Fruit fly (Drosophila melanogaster) whole organism, adult: ENCODE measurements around the gene SmydA-4.

ENCODE experiments used
- CG11617 ChIP-seq: fragments of 200-800 bp; sonication (Bioruptor generic); optimal IDR thresholded peaks from 2 replicates; lab custom pipeline; 2017; ENCODE audit warnings: mild to moderate bottlenecking, missing biosample characterization, missing genetic modification reagents, missing genetic modification characterization
- CG14711 ChIP-seq: fragments of 200-800 bp; sonication (Bioruptor generic); optimal IDR thresholded peaks from 2 replicates; lab custom pipeline; 2018; ENCODE audit warnings: missing biosample characterization, mild to moderate bottlenecking, missing genetic modification characterization, moderate library complexity
- CG5204 ChIP-seq: fragments of 200-800 bp; sonication (Bioruptor generic); optimal IDR thresholded peaks from 2 replicates; lab custom pipeline; 2016; ENCODE audit warnings: missing biosample characterization, missing genetic modification characterization
- CG7045 ChIP-seq: fragments of 200-800 bp; sonication (Bioruptor generic); optimal IDR thresholded peaks from 2 replicates; lab custom pipeline; 2017; ENCODE audit warnings: missing biosample characterization, mild to moderate bottlenecking, missing genetic modification characterization
- CG7101 ChIP-seq: fragments of 200-800 bp; sonication (Bioruptor generic); optimal IDR thresholded peaks from 2 replicates; lab custom pipeline; 2018; ENCODE audit warnings: missing biosample characterization, mild to moderate bottlenecking, missing genetic modification characterization, moderate library complexity
- Clk ChIP-seq: fragments of 200-800 bp; sonication (Bioruptor generic); optimal IDR thresholded peaks from 2 replicates; lab custom pipeline; 2017; ENCODE audit warnings: missing biosample characterization, missing genetic modification characterization
- Crg-1 ChIP-seq: fragments of 200-800 bp; sonication (Bioruptor generic); optimal IDR thresholded peaks from 2 replicates; lab custom pipeline; 2016; ENCODE audit warnings: missing biosample characterization, missing genetic modification characterization
- Hr96 ChIP-seq: fragments of 200-800 bp; sonication (Bioruptor generic); optimal IDR thresholded peaks from 2 replicates; lab custom pipeline; 2016; ENCODE audit warnings: missing biosample characterization, missing genetic modification characterization
- bab1 ChIP-seq: fragments of 200-800 bp; sonication (Bioruptor generic); optimal IDR thresholded peaks from 3 replicates; lab custom pipeline; 2019; ENCODE audit warnings: missing biosample characterization, mild to moderate bottlenecking, missing genetic modification characterization, moderate library complexity
- cnc ChIP-seq, 2 experiments: fragments of >200 bp; optimal IDR thresholded peaks; 2 replicates each; lab custom pipeline; 2017
- ovo ChIP-seq: fragments of 200-800 bp; sonication (Bioruptor generic); optimal IDR thresholded peaks from 2 replicates; lab custom pipeline; 2016; ENCODE audit warnings: missing biosample characterization, missing genetic modification characterization
- tj ChIP-seq: fragments of 200-800 bp; sonication (Bioruptor generic); optimal IDR thresholded peaks from 3 replicates; lab custom pipeline; 2017; ENCODE audit warnings: missing biosample characterization, mild to moderate bottlenecking, missing genetic modification characterization, moderate library complexity
- toe ChIP-seq: fragments of 200-800 bp; sonication (Bioruptor generic); optimal IDR thresholded peaks from 2 replicates; lab custom pipeline; 2016; ENCODE audit warnings: missing biosample characterization, missing genetic modification characterization

- no peak for TF ChIP-seq Clk (GFP tag; lab: Kevin White, UChicago)
- TF ChIP-seq CG11617 (GFP tag; lab: Kevin White, UChicago), result no peak
- TF ChIP-seq cnc (optimal IDR thresholded peaks at IDR 0.05; lab: Kevin White, UChicago), result no peak
- no peak for TF ChIP-seq CG7045 (GFP tag; lab: Kevin White, UChicago)
- no peak for TF ChIP-seq ovo (GFP tag; lab: Kevin White, UChicago)
- TF ChIP-seq Hr96 (GFP tag; lab: Kevin White, UChicago), result no peak
- TF ChIP-seq toe (GFP tag; lab: Kevin White, UChicago), result no peak
- no peak for TF ChIP-seq CG14711 (tag; lab: Kevin White, UChicago)
- no peak for TF ChIP-seq tj (GFP tag; lab: Kevin White, UChicago)
- TF ChIP-seq CG5204 (GFP tag; lab: Kevin White, UChicago), result no peak
- TF ChIP-seq bab1 (GFP tag; lab: Kevin White, UChicago), result no peak
- TF ChIP-seq CG7101 (tag; lab: Kevin White, UChicago), result no peak
- no peak for TF ChIP-seq Crg-1 (GFP tag; lab: Kevin White, UChicago)
These were observed 8.9 kb downstream of the SmydA-4 start, which contains the start of gene CG1552 for dm6 chrX:11053456-11053855.
